Worm (Caenorhabditis elegans): ENCODE results near the gene srh-113.

DNA sequence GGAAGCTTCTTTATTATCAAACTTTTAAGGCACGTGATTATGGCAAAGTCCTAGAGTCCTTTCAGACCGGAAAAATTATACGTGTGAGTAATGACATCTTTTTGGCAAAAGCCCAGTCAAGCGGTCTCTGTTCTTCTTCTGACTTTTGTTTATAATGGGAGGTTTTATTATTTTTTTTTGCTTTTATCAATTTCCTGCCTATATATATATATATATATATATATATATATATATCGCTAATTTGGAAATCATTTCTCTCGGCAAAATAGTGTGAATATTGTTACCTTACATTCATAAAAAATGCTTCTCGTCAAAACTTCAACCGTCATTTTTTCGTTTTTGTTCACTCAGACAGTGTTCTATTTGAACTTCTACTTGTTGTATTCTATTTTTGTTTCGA, 4.8 kb downstream of the srh-113 start, which contains the start of gene srbc-62:
- TF ChIP-seq nhr-12 (tag; optimal IDR thresholded peaks at IDR 0.05) (no peak), aly-2 (tag; optimal IDR thresholded peaks at IDR 0.05) (no peak), lsy-2 (tag; optimal IDR thresholded peaks at IDR 0.05) (no peak), ztf-11 (tag; optimal IDR thresholded peaks at IDR 0.05) (no peak), blmp-1 (tag; optimal IDR thresholded peaks at IDR 0.05; ENCODE audit: insufficient read depth) (no peak), nhr-21 (tag; optimal IDR thresholded peaks at IDR 0.05) (no peak), dmd-4 (tag; optimal IDR thresholded peaks at IDR 0.05) (no peak), zag-1 (tag; optimal IDR thresholded peaks at IDR 0.05) (no peak), R02D3.7 (tag; optimal IDR thresholded peaks at IDR 0.05) (no peak), egl-27 (tag; optimal IDR thresholded peaks at IDR 0.05) (no peak), ZK546.5 (tag; optimal IDR thresholded peaks at IDR 0.05) (no peak), nhr-23 (tag; optimal IDR thresholded peaks at IDR 0.05) (no peak), skn-1 (tag; optimal IDR thresholded peaks at IDR 0.05) (no peak)

All from whole organism, L2 larva.